Fruit fly (Drosophila melanogaster) whole organism, prepupa: ENCODE data around the gene Set8.
A peak's percentile ranks its signal among the peaks of the same experiment; 100 is the strongest.

Source experiments
- Blimp-1 ChIP-seq: fragments of 200-800 bp; sonication (Bioruptor generic); optimal IDR thresholded peaks from 3 replicates; lab custom pipeline; 2017; ENCODE audit warnings: missing biosample characterization, missing genetic modification characterization, mild to moderate bottlenecking, moderate library complexity, missing genetic modification reagents
- CG10631 ChIP-seq: fragments of 200-800 bp; sonication (Bioruptor generic); optimal IDR thresholded peaks from 2 replicates; lab custom pipeline; 2016; ENCODE audit warnings: missing biosample characterization, missing genetic modification characterization
- CG10669 ChIP-seq: fragments of 200-800 bp; sonication (Bioruptor generic); optimal IDR thresholded peaks from 3 replicates; lab custom pipeline; 2018; ENCODE audit warnings: missing biosample characterization, mild to moderate bottlenecking, missing genetic modification characterization, moderate library complexity
- CG11294 ChIP-seq: fragments of 200-800 bp; sonication (Bioruptor generic); IDR thresholded peaks from 2 replicates; pipeline ENCODE4 v1.3.6; 2022; ENCODE audit warnings: missing biosample characterization, missing genetic modification characterization
- CG11762 ChIP-seq: fragments of 200-800 bp; sonication (Bioruptor generic); optimal IDR thresholded peaks from 3 replicates; lab custom pipeline; 2016; ENCODE audit warnings: missing biosample characterization, missing genetic modification characterization; ENCODE audit not compliant: insufficient read depth
- CG15336 ChIP-seq: fragments of 200-800 bp; sonication (Bioruptor generic); IDR thresholded peaks from 2 replicates; pipeline ENCODE4 v1.3.6; 2022; ENCODE audit warnings: missing biosample characterization, missing genetic modification characterization
- CG1621 ChIP-seq: fragments of 200-800 bp; sonication (Bioruptor generic); optimal IDR thresholded peaks from 3 replicates; lab custom pipeline; 2018; ENCODE audit warnings: missing biosample characterization, mild to moderate bottlenecking, missing genetic modification characterization
- CG16779 ChIP-seq: fragments of 200-800 bp; sonication (Bioruptor generic); optimal IDR thresholded peaks from 3 replicates; lab custom pipeline; 2017; ENCODE audit warnings: missing biosample characterization, mild to moderate bottlenecking, missing genetic modification characterization
- CG31627 ChIP-seq: fragments of 200-800 bp; sonication (Bioruptor generic); optimal IDR thresholded peaks from 3 replicates; lab custom pipeline; 2016; ENCODE audit warnings: missing biosample characterization, missing genetic modification characterization
- CG32006 ChIP-seq: fragments of 200-800 bp; sonication (Bioruptor generic); optimal IDR thresholded peaks from 3 replicates; lab custom pipeline; 2017; ENCODE audit warnings: missing biosample characterization, mild to moderate bottlenecking, missing genetic modification characterization
- CG34406 ChIP-seq: fragments of 200-800 bp; sonication (Bioruptor generic); optimal IDR thresholded peaks from 3 replicates; lab custom pipeline; 2016; ENCODE audit warnings: missing biosample characterization, missing genetic modification characterization
- CG3919 ChIP-seq: fragments of 200-800 bp; sonication (Bioruptor generic); optimal IDR thresholded peaks from 3 replicates; lab custom pipeline; 2016; ENCODE audit warnings: missing biosample characterization, missing genetic modification characterization
- CG4318 ChIP-seq: fragments of 200-800 bp; sonication (Bioruptor generic); optimal IDR thresholded peaks from 3 replicates; lab custom pipeline; 2017; ENCODE audit warnings: missing biosample characterization, mild to moderate bottlenecking, missing genetic modification characterization
- CG6163 ChIP-seq: fragments of 200-800 bp; sonication (Bioruptor generic); IDR thresholded peaks from 3 replicates; pipeline ENCODE4 v1.3.6; 2022; ENCODE audit warnings: missing biosample characterization, missing genetic modification characterization
- CG6276 ChIP-seq: fragments of 200-800 bp; sonication (Bioruptor generic); optimal IDR thresholded peaks from 2 replicates; lab custom pipeline; 2017; ENCODE audit warnings: missing biosample characterization, mild to moderate bottlenecking, missing genetic modification characterization
- CG6792 ChIP-seq: fragments of 200-800 bp; sonication (Bioruptor generic); optimal IDR thresholded peaks from 3 replicates; lab custom pipeline; 2016; ENCODE audit warnings: missing biosample characterization, missing genetic modification characterization
- CG6808 ChIP-seq: fragments of 200-800 bp; sonication (Bioruptor generic); optimal IDR thresholded peaks from 3 replicates; lab custom pipeline; 2017; ENCODE audit warnings: missing biosample characterization, missing genetic modification characterization, mild to moderate bottlenecking, moderate library complexity, missing genetic modification reagents
- CG6854 ChIP-seq: fragments of 200-800 bp; sonication (Bioruptor generic); optimal IDR thresholded peaks from 2 replicates; lab custom pipeline; 2017; ENCODE audit warnings: missing biosample characterization, mild to moderate bottlenecking, missing genetic modification characterization
- CG7368 ChIP-seq: fragments of 200-800 bp; sonication (Bioruptor generic); optimal IDR thresholded peaks from 3 replicates; lab custom pipeline; 2016; ENCODE audit warnings: missing biosample characterization, missing genetic modification characterization
- CG8632 ChIP-seq: fragments of 200-800 bp; sonication (Bioruptor generic); optimal IDR thresholded peaks from 3 replicates; lab custom pipeline; 2016; ENCODE audit warnings: missing biosample characterization, missing genetic modification characterization
- Eip75B ChIP-seq: fragments of 200-800 bp; sonication (Bioruptor generic); optimal IDR thresholded peaks from 3 replicates; lab custom pipeline; 2016; ENCODE audit warnings: missing biosample characterization, missing genetic modification characterization
- Eip78C ChIP-seq: fragments of 200-800 bp; sonication (Bioruptor generic); peaks from one replicate; lab custom pipeline; 2016; ENCODE audit warnings: missing biosample characterization, missing genetic modification characterization
- Eip93F ChIP-seq: fragments of 200-800 bp; sonication (Bioruptor generic); optimal IDR thresholded peaks from 2 replicates; lab custom pipeline; 2016; ENCODE audit warnings: missing biosample characterization, mild to moderate bottlenecking, missing genetic modification characterization
- Ets96B ChIP-seq: fragments of 200-800 bp; optimal IDR thresholded peaks from 2 replicates; lab custom pipeline; 2019; ENCODE audit warnings: missing biosample characterization, mild to moderate bottlenecking, missing genetic modification characterization, moderate library complexity
- Gug ChIP-seq: fragments of 200-800 bp; sonication (Bioruptor generic); IDR thresholded peaks from 2 replicates; pipeline ENCODE4 v1.3.6; 2022; ENCODE audit warnings: missing biosample characterization, missing genetic modification characterization
- Hr38 ChIP-seq: sonication (Bioruptor generic); optimal IDR thresholded peaks from 2 replicates; lab custom pipeline; 2016; ENCODE audit warnings: missing biosample characterization, missing genetic modification characterization
- Hr39 ChIP-seq: fragments of 200-800 bp; sonication (Bioruptor generic); optimal IDR thresholded peaks from 2 replicates; lab custom pipeline; 2016; ENCODE audit warnings: missing biosample characterization, missing genetic modification characterization
- Hr4 ChIP-seq: fragments of 200-800 bp; sonication (Bioruptor generic); optimal IDR thresholded peaks from 3 replicates; lab custom pipeline; 2016; ENCODE audit warnings: missing biosample characterization, missing genetic modification characterization
- Lpt ChIP-seq: fragments of 200-800 bp; sonication (Bioruptor generic); optimal IDR thresholded peaks from 3 replicates; lab custom pipeline; 2016; ENCODE audit warnings: missing biosample characterization, missing genetic modification characterization
- OdsH ChIP-seq: fragments of 200-800 bp; sonication (Bioruptor generic); optimal IDR thresholded peaks from 3 replicates; lab custom pipeline; 2016; ENCODE audit warnings: missing biosample characterization, missing genetic modification characterization
- Smox ChIP-seq: fragments of 200-800 bp; sonication (Bioruptor generic); optimal IDR thresholded peaks from 3 replicates; lab custom pipeline; 2016; ENCODE audit warnings: missing biosample characterization, missing genetic modification characterization
- Sox102F ChIP-seq: fragments of 200-800 bp; sonication (Bioruptor generic); optimal IDR thresholded peaks from 2 replicates; lab custom pipeline; 2016; ENCODE audit warnings: missing biosample characterization, mild to moderate bottlenecking, missing genetic modification characterization
- Sox14 ChIP-seq: fragments of 200-800 bp; sonication (Bioruptor generic); optimal IDR thresholded peaks from 3 replicates; lab custom pipeline; 2016; ENCODE audit warnings: missing biosample characterization, missing genetic modification characterization
- Sox15 ChIP-seq: fragments of 200-800 bp; sonication (Bioruptor generic); optimal IDR thresholded peaks from 3 replicates; lab custom pipeline; 2016; ENCODE audit warnings: missing biosample characterization, missing genetic modification characterization
- achi ChIP-seq: fragments of 200-800 bp; sonication (Bioruptor generic); optimal IDR thresholded peaks from 3 replicates; lab custom pipeline; 2016; ENCODE audit warnings: missing biosample characterization, missing genetic modification characterization
- cyc ChIP-seq: fragments of 200-800 bp; sonication (Bioruptor generic); optimal IDR thresholded peaks from 3 replicates; lab custom pipeline; 2016; ENCODE audit warnings: missing biosample characterization, missing genetic modification characterization
- dac ChIP-seq: fragments of 200-800 bp; sonication (Bioruptor generic); optimal IDR thresholded peaks from 2 replicates; lab custom pipeline; 2017; ENCODE audit warnings: missing biosample characterization, mild to moderate bottlenecking, missing genetic modification characterization
- dsx ChIP-seq: fragments of 200-800 bp; optimal IDR thresholded peaks from 3 replicates; lab custom pipeline; 2019; ENCODE audit warnings: missing biosample characterization, mild to moderate bottlenecking, missing genetic modification characterization, moderate library complexity; ENCODE audit not compliant: poor library complexity, severe bottlenecking
- fd59A ChIP-seq: fragments of 200-800 bp; sonication (Bioruptor generic); optimal IDR thresholded peaks from 2 replicates; lab custom pipeline; 2017; ENCODE audit warnings: missing biosample characterization, mild to moderate bottlenecking, missing genetic modification characterization, missing genetic modification reagents
- fd85E ChIP-seq: fragments of 200-800 bp; sonication (Bioruptor generic); optimal IDR thresholded peaks from 3 replicates; lab custom pipeline; 2016; ENCODE audit warnings: missing biosample characterization, missing genetic modification characterization
- fkh ChIP-seq: fragments of 200-800 bp; sonication (Bioruptor generic); optimal IDR thresholded peaks from 3 replicates; lab custom pipeline; 2017; ENCODE audit warnings: missing biosample characterization, mild to moderate bottlenecking, missing genetic modification characterization, moderate library complexity
- lz ChIP-seq: fragments of 200-800 bp; sonication (Bioruptor generic); optimal IDR thresholded peaks from 3 replicates; lab custom pipeline; 2016; ENCODE audit warnings: missing biosample characterization, missing genetic modification characterization
- net ChIP-seq: fragments of 200-800 bp; sonication (Bioruptor generic); optimal IDR thresholded peaks from 3 replicates; lab custom pipeline; 2016; ENCODE audit warnings: missing biosample characterization, missing genetic modification characterization
- pdm3 ChIP-seq: fragments of 200-800 bp; sonication (Bioruptor generic); optimal IDR thresholded peaks from 3 replicates; lab custom pipeline; 2016; ENCODE audit warnings: missing biosample characterization, missing genetic modification characterization
- topi ChIP-seq: fragments of 200-800 bp; sonication (Bioruptor generic); optimal IDR thresholded peaks from 3 replicates; lab custom pipeline; 2016; ENCODE audit warnings: missing biosample characterization, missing genetic modification characterization
- vri ChIP-seq: fragments of 200-800 bp; sonication (Bioruptor generic); optimal IDR thresholded peaks from 3 replicates; lab custom pipeline; 2016; ENCODE audit warnings: missing biosample characterization, mild to moderate bottlenecking, missing genetic modification characterization

Gene Set8

DNA sequence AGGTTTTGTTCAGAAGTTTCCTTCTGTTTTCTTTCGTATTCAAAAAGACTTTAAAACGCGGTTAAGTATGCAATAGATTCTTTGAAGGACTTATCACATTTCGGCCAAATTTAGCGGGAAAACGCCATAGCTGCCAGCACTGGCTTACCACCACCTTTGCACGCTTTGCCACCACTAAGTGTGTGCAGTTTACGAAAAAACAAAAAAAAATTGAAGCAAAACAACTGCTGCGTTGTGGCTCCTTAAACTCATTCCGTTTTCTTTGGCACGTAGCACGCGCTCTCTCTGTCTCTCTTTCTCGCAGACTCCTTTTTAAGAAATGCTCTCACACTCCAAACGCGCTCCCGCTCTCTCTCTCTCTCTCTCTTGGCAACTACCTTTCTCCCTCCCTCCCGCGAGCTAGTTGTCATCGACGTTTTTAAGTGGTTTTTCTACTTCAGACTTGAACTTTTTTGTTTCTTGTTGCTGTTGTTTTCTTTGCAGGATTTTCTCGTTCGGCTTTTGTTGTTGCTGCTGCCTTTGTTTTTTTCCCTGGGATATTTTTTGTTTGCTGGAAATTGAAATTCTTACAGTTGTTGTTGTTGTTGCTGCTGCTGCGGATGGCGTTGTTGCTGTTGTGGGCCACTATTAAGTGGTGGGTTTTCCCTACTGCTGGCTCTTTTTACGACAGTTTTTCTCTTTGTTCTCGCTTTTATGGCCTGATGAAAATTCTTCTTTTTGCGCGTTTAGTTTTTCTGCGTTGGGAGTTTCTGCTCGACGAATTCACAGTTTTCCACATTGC, 37.1 kb upstream of the Set8 start (continued):
- TF ChIP-seq Ets96B (tag; lab: Kevin White, UChicago) (no peak), CG6808 (GFP tag; lab: Kevin White, UChicago) (peak; percentile 69), Sox102F (GFP tag; lab: Kevin White, UChicago) (no peak), CG6276 (GFP tag; lab: Kevin White, UChicago) (peak; percentile 29), CG3919 (no peak), CG15336 (peak; percentile 53; the same call in 1 of the 2 replicates), vri (GFP tag; lab: Kevin White, UChicago) (no peak), dsx (GFP tag; lab: Kevin White, UChicago) (peak; percentile 35), Eip93F (GFP tag; lab: Kevin White, UChicago) (no peak), CG31627 (GFP tag; lab: Kevin White, UChicago) (peak; percentile 39), Eip75B (GFP tag; lab: Kevin White, UChicago) (peak; percentile 18), CG11762 (GFP tag; lab: Kevin White, UChicago) (peak; percentile 41), net (GFP tag; lab: Kevin White, UChicago) (no peak), CG6792 (no peak), Sox14 (no peak), Lpt (GFP tag; lab: Kevin White, UChicago) (peak; percentile 73), Sox15 (GFP tag; lab: Kevin White, UChicago) (peak; percentile 24), CG1621 (peak; percentile 45), fkh (no peak), dac (no peak), CG34406 (no peak), Hr39 (GFP tag; lab: Kevin White, UChicago) (peak; percentile 42), OdsH (no peak), achi (GFP tag; lab: Kevin White, UChicago) (no peak), CG6163 (GFP tag; lab: Robert Waterston, UW) (peak; percentile 82; the same call in 2 of the 3 replicates), CG10669 (peak; percentile 4), Gug (GFP tag; lab: Robert Waterston, UW) (no peak; the same call in 1 of the 2 replicates), Eip78C (GFP tag; lab: Kevin White, UChicago) (peak; percentile 63), Blimp-1 (no peak), Smox (GFP tag; lab: Kevin White, UChicago) (no peak), Hr38 (no peak), pdm3 (GFP tag; lab: Kevin White, UChicago) (peak; percentile 54), CG16779 (tag; lab: Kevin White, UChicago) (no peak), CG10631 (GFP tag; lab: Kevin White, UChicago) (no peak), cyc (GFP tag; lab: Kevin White, UChicago) (peak; percentile 13), CG32006 (no peak), CG11294 (GFP tag; lab: Robert Waterston, UW) (no peak)

DNA sequence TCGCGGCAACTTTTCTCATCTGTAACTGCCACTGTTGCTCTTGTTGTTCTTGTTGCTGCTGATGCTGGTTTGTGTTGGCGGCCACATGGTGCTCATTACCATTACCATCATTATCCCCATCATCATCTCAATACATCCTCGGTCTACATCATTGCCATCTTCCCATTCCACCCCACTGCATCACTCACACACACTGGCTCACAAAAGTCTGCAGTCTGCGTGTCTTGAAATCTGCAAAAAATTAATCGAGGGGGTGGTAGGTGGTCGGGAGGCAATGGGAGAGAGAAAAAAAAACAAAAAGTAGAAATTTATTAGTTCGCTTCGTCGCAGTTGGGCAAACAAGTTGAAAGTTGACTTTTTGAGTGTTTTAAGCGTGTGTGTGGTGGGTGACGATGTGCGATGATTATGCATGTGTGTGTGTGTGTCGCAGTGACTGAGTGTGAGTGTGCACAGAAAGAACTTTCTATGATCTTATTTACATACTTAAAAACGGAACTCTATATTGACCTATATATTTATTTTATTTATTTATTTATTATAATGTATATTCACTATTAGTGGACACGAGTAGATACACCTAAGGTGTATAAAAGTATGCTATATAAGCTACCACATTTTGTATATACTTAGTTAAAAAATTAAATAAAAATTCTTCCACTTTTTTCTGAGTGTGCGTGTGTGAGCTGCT, 36.4 kb upstream of the Set8 start:
- peak; percentile 3 for TF ChIP-seq Smox (GFP tag; lab: Kevin White, UChicago)
- TF ChIP-seq Sox15 (GFP tag; lab: Kevin White, UChicago) = no peak
- TF ChIP-seq fd85E (GFP tag; lab: Kevin White, UChicago) = no peak
- no peak for TF ChIP-seq vri (GFP tag; lab: Kevin White, UChicago)
- TF ChIP-seq CG7368 (GFP tag; lab: Kevin White, UChicago) = no peak
- TF ChIP-seq CG31627 (GFP tag; lab: Kevin White, UChicago) = no peak
- TF ChIP-seq CG15336 = peak; percentile 84
- no peak for TF ChIP-seq CG16779 (tag; lab: Kevin White, UChicago)
- TF ChIP-seq pdm3 (GFP tag; lab: Kevin White, UChicago) = no peak
- TF ChIP-seq lz (GFP tag; lab: Kevin White, UChicago) = no peak
- TF ChIP-seq CG6276 (GFP tag; lab: Kevin White, UChicago) = peak; percentile 56
- no peak for TF ChIP-seq CG6792
- no peak for TF ChIP-seq CG3919
- peak; percentile 34 for TF ChIP-seq Hr4 (GFP tag; lab: Kevin White, UChicago)
- TF ChIP-seq CG6854 (GFP tag; lab: Kevin White, UChicago) = no peak
- no peak for TF ChIP-seq topi (GFP tag; lab: Kevin White, UChicago)
- no peak for TF ChIP-seq Eip75B (GFP tag; lab: Kevin White, UChicago)
- no peak for TF ChIP-seq CG11294 (GFP tag; lab: Robert Waterston, UW)
- TF ChIP-seq Gug (GFP tag; lab: Robert Waterston, UW) = peak; percentile 28; the same call in 1 of the 2 replicates
- TF ChIP-seq CG8632 (GFP tag; lab: Kevin White, UChicago) = peak; percentile 23
- TF ChIP-seq CG11762 (GFP tag; lab: Kevin White, UChicago) = no peak
- no peak for TF ChIP-seq CG34406
- TF ChIP-seq Sox14 = no peak
- peak; percentile 28 for TF ChIP-seq CG10631 (GFP tag; lab: Kevin White, UChicago)
- TF ChIP-seq CG4318 (GFP tag; lab: Kevin White, UChicago) = peak; percentile 73
- TF ChIP-seq dsx (GFP tag; lab: Kevin White, UChicago) = no peak
- TF ChIP-seq dac = peak; percentile 8
- no peak for TF ChIP-seq fd59A
